Worm (Caenorhabditis elegans) whole organism, mixed stage, embryonic: ENCODE measurements around the gene T02D1.4.

Experiments used
- bed-3 ChIP-seq: fragments of 200-800 bp; sonication (Bioruptor generic); optimal IDR thresholded peaks from 3 replicates; lab custom pipeline; 2018; ENCODE audit warnings: mild to moderate bottlenecking, missing genetic modification characterization, moderate library complexity, missing compliant biosample characterization
- blmp-1 ChIP-seq: fragments of 150-350 bp; optimal IDR thresholded peaks from 2 replicates; lab custom pipeline; 2014; ENCODE audit warnings: missing biosample characterization, missing genetic modification characterization
- elt-3 ChIP-seq: fragments of 150-350 bp; optimal IDR thresholded peaks from 2 replicates; lab custom pipeline; 2014; ENCODE audit warnings: missing biosample characterization, missing genetic modification characterization
- flh-1 ChIP-seq: fragments of 200-800 bp; sonication (Bioruptor generic); optimal IDR thresholded peaks from 2 replicates; lab custom pipeline; 2018; ENCODE audit warnings: mild to moderate bottlenecking, missing genetic modification characterization, moderate library complexity, missing compliant biosample characterization
- nhr-237 ChIP-seq: fragments of 150-350 bp; optimal IDR thresholded peaks from 2 replicates; lab custom pipeline; 2014; ENCODE audit warnings: missing biosample characterization, missing genetic modification characterization
- snpc-4 ChIP-seq: fragments of 150-350 bp; optimal IDR thresholded peaks from 2 replicates; lab custom pipeline; 2014; ENCODE audit warnings: missing biosample characterization, missing genetic modification characterization
- sptf-1 ChIP-seq: sonication (generic microtip); optimal IDR thresholded peaks from 2 replicates; lab custom pipeline; 2017; ENCODE audit warnings: mild to moderate bottlenecking, missing genetic modification characterization, moderate library complexity, missing compliant biosample characterization
- ztf-11 ChIP-seq: fragments of 150-350 bp; optimal IDR thresholded peaks from 2 replicates; lab custom pipeline; 2014; ENCODE audit warnings: missing biosample characterization, missing genetic modification characterization

DNA sequence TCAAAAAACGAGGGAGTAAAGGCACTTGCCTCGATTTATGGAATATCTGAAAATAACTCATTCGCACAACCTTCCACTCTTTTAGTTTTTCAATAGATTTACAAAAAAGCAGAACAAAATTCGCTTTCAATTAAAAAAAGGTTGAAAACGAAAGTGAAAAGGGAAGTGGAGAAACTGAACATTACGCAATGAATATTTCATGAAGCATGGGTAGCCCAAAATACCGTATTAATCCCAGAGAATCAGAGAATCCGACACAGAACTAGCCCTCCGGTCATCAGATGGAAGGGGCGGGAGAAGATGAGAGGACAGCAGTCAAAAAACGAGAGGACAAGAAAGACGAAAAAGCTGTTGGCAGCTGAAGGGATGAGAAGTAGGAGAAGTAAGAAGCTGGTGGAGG, 28.1 kb upstream of the T02D1.4 start, which contains the start of gene C30H6.5:
- TF ChIP-seq bed-3 (GFP tag; lab: Kevin White, UChicago) = no peak
- no peak for TF ChIP-seq blmp-1
- no peak for TF ChIP-seq nhr-237 (tag; lab: Kevin White, UChicago)
- TF ChIP-seq elt-3 = no peak
- TF ChIP-seq ztf-11 (tag; lab: Kevin White, UChicago) = no peak
- no peak for TF ChIP-seq snpc-4 (tag; lab: Kevin White, UChicago)
- TF ChIP-seq flh-1 (GFP tag; lab: Kevin White, UChicago) = no peak
- TF ChIP-seq sptf-1 = no peak
